Worm (Caenorhabditis elegans): ENCODE results near the gene F45D3.1.

Gene F45D3.1

DNA sequence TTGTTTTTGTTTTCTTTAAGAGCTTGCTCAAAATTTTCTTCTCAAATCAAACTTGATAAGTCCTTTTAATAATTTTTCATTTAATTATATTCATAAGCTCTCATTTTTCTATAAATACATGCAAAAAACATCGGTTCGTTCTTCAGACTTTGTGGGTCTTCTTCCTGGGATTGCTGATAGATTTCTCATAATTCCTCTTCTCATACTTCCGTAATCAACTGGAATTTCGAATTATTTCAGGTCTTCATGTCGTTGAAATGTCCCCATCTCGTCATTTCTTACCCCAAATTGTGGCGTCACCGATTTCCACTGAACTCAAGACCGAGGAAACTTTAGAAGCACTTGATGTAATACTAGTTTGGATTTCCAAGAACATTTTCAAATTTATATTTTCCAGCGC, 38.0 kb downstream of the F45D3.1 start:
- no peak for TF ChIP-seq snpc-3.4 (tag; optimal IDR thresholded peaks at IDR 0.05)
- TF ChIP-seq hlh-12 (tag; optimal IDR thresholded peaks at IDR 0.05), result no peak
- TF ChIP-seq attf-6 (GFP tag; IDR thresholded peaks at IDR 0.05), result no peak
- no peak for TF ChIP-seq ztf-26 (tag; optimal IDR thresholded peaks at IDR 0.05)
- no peak for TF ChIP-seq T26A5.8 (tag; optimal IDR thresholded peaks at IDR 0.05)
- TF ChIP-seq tbp1 (GFP tag; optimal IDR thresholded peaks at IDR 0.05), result no peak
- TF ChIP-seq madf-6 (GFP tag; IDR thresholded peaks at IDR 0.05), result no peak
- no peak for TF ChIP-seq pha-4 (tag; optimal IDR thresholded peaks at IDR 0.05)
- no peak for TF ChIP-seq F57C9.4 (tag; optimal IDR thresholded peaks at IDR 0.05)
- no peak for TF ChIP-seq ceh-100 (GFP tag; IDR thresholded peaks at IDR 0.05)
- TF ChIP-seq Y56A3A.18 (GFP tag; IDR thresholded peaks at IDR 0.05), result no peak
- no peak for TF ChIP-seq akir-1 (GFP tag; optimal IDR thresholded peaks at IDR 0.05)
- TF ChIP-seq Y79H2A.3 (GFP tag; conservative IDR thresholded peaks at IDR 0.05), result no peak
- TF ChIP-seq attf-5 (GFP tag; optimal IDR thresholded peaks at IDR 0.05), result no peak
- no peak for TF ChIP-seq pbrm-1 (GFP tag; IDR thresholded peaks at IDR 0.05)
- no peak for TF ChIP-seq hmg-1.2 (GFP tag; IDR thresholded peaks at IDR 0.05)
- TF ChIP-seq him-1 (tag; optimal IDR thresholded peaks at IDR 0.05), result no peak
- no peak for TF ChIP-seq F33H1.4 (GFP tag; IDR thresholded peaks at IDR 0.05)
- TF ChIP-seq atf-7 (tag; optimal IDR thresholded peaks at IDR 0.05), result no peak
- no peak for TF ChIP-seq ZK185.1 (tag; optimal IDR thresholded peaks at IDR 0.05; ENCODE audit: poor library complexity, severe bottlenecking)

DNA sequence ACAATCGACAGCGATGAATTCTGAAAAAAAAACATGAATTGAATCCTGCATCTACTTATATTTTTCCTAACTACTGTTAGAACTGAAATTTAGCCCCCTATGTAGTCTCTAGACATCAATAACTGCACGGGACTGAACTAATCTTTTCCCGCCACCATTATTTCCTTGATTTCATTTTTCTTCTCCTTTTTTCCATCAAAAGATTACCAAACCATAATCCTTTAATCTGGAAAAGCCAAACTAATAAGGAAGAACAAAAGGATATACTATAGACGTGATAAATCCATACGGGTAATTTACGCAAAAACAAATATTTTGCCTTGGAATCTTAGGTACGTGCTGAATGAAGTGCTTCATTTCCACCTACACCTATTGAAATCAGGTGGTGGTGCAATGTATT, 40.5 kb downstream of the F45D3.1 start:
- TF ChIP-seq madf-10 (tag; optimal IDR thresholded peaks at IDR 0.05), result no peak
- no peak for TF ChIP-seq athp-1 (tag; optimal IDR thresholded peaks at IDR 0.05)
- TF ChIP-seq gei-17 (GFP tag; optimal IDR thresholded peaks at IDR 0.05), result no peak
- TF ChIP-seq mcd-1 (GFP tag; IDR thresholded peaks at IDR 0.05), result no peak

- TF ChIP-seq nfyb-1 (GFP tag; IDR thresholded peaks at IDR 0.05), result no peak
- no peak for TF ChIP-seq sptf-2 (GFP tag; optimal IDR thresholded peaks at IDR 0.05)
- TF ChIP-seq K11D2.4 (GFP tag; IDR thresholded peaks at IDR 0.05), result no peak
- no peak for TF ChIP-seq ztf-28 (GFP tag; IDR thresholded peaks at IDR 0.05)
- no peak for TF ChIP-seq rcor-1 (GFP tag; IDR thresholded peaks at IDR 0.05)
- no peak for TF ChIP-seq ztf-3 (GFP tag; optimal IDR thresholded peaks at IDR 0.05)
- TF ChIP-seq mes-4 (tag; optimal IDR thresholded peaks at IDR 0.05), result no peak
- TF ChIP-seq zfh-2 (GFP tag; conservative IDR thresholded peaks at IDR 0.05), result no peak
- no peak for TF ChIP-seq T26A5.8 (tag; optimal IDR thresholded peaks at IDR 0.05)
- TF ChIP-seq nhr-120 (GFP tag; IDR thresholded peaks at IDR 0.05), result no peak
- no peak for TF ChIP-seq egl-44 (GFP tag; IDR thresholded peaks at IDR 0.05)
These were observed 41.0 kb downstream of the F45D3.1 start, which contains the start of gene E02A10.4 for ce11 chrV:12567850-12568249. TSS of gene E02A10.4 (minus strand) at chrV:12567950.

- TF ChIP-seq snpc-4 (GFP tag; optimal IDR thresholded peaks at IDR 0.05) (no peak), snpc-4 (tag; optimal IDR thresholded peaks at IDR 0.05) (no peak)
These were observed 43.4 kb downstream of the F45D3.1 start for ce11 chrV:12570271-12570670.

All from whole organism, young adult.